Fruit fly (Drosophila melanogaster): ENCODE results near the gene CG5849.

dm6 chr3R:21758145-21758856 is 18.4 kb downstream of the CG5849 start, which contains the start of gene CG42335:
- TF ChIP-seq svp (GFP tag) (no peak), CG8119 (GFP tag; IDR thresholded peaks at IDR 0.05) (no peak), CG11762 (GFP tag; optimal IDR thresholded peaks at IDR 0.05; ENCODE audit: insufficient read depth) (no peak), dac (GFP tag; optimal IDR thresholded peaks at IDR 0.05) (no peak), fd59A (GFP tag; optimal IDR thresholded peaks at IDR 0.05) (no peak), CG11294 (GFP tag; IDR thresholded peaks at IDR 0.05) (no peak), CG16779 (tag; optimal IDR thresholded peaks at IDR 0.05) (no peak), esn (GFP tag; optimal IDR thresholded peaks at IDR 0.05) (no peak), Sox15 (GFP tag; optimal IDR thresholded peaks at IDR 0.05) (no peak), Ets21C (GFP tag; optimal IDR thresholded peaks at IDR 0.05) (no peak), CG8319 (GFP tag; optimal IDR thresholded peaks at IDR 0.05) (no peak)
